Worm (Caenorhabditis elegans): Measurements from ENCODE around the gene B0218.5.
A peak's percentile ranks its signal among the peaks of the same experiment; 100 is the strongest.

The B0218.5 gene

DNA sequence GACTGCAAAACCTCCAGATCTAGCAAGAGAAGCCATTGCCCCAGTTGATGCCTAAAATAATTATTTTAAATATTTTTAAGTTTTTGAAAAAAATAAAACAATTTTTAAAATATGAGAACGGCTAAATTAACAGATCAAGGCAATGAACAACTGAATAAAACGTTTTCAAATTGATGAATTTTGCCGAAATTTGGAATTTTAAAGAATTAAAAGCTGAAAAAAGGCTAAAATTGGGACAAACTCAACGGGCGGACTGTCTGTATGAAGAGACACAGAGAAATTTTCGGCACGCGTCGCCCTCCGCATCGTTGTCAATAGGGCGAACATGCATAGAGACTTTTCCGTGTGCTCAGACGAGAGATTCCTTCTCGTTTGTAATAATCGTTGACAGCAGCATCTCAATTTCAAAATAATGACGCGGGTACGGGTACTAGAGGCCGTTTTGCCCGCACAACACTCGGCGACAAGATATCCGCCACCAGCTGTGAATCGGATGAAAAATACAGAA, 21.0 kb downstream of the B0218.5 start, which contains the start of the genes isp-1 and islo-1 (continued):
- TF ChIP-seq pag-3 (tag; optimal IDR thresholded peaks at IDR 0.05; ENCODE audit: borderline replicate concordance, insufficient read depth) (no peak), unc-130 (tag; optimal IDR thresholded peaks at IDR 0.05) (peak; percentile 33), unc-98 (GFP tag; IDR thresholded peaks at IDR 0.05) (no peak), nhr-237 (tag; optimal IDR thresholded peaks at IDR 0.05) (no peak), hpl-2 (GFP tag; optimal IDR thresholded peaks at IDR 0.05) (no peak), ceh-63 (GFP tag; optimal IDR thresholded peaks at IDR 0.05) (no peak), elt-3 (tag; optimal IDR thresholded peaks at IDR 0.05) (peak in 1 of 6 experiments; percentile 4), tbx-2 (tag; optimal IDR thresholded peaks at IDR 0.05) (peak; percentile 15), xbp-1 (tag; optimal IDR thresholded peaks at IDR 0.05) (peak; percentile 22), dpl-1 (GFP tag; optimal IDR thresholded peaks at IDR 0.05) (peak; percentile 25 to 58 (median 46)), ceh-8 (GFP tag; optimal IDR thresholded peaks at IDR 0.05) (no peak), efl-1 (optimal IDR thresholded peaks at IDR 0.05) (peak; percentile 48 to 71), efl-1 (GFP tag; optimal IDR thresholded peaks at IDR 0.05 in 1 of 2) (peak in 1 of 2 experiments; percentile 61), nhr-28 (tag; optimal IDR thresholded peaks at IDR 0.05) (no peak), sup-37 (GFP tag; optimal IDR thresholded peaks at IDR 0.05) (no peak), zip-4 (GFP tag; optimal IDR thresholded peaks at IDR 0.05) (no peak), ztf-4 (tag; optimal IDR thresholded peaks at IDR 0.05) (no peak), lin-14 (GFP tag; optimal IDR thresholded peaks at IDR 0.05) (peak; percentile 65), unc-86 (tag; optimal IDR thresholded peaks at IDR 0.05) (no peak), nhr-84 (tag; optimal IDR thresholded peaks at IDR 0.05) (no peak), hlh-4 (tag; optimal IDR thresholded peaks at IDR 0.05) (no peak), sox-4 (tag; optimal IDR thresholded peaks at IDR 0.05) (no peak), irx-1 (tag; optimal IDR thresholded peaks at IDR 0.05) (peak; percentile 34), fkh-10 (GFP tag; optimal IDR thresholded peaks at IDR 0.05) (no peak), egl-27 (tag; optimal IDR thresholded peaks at IDR 0.05) (no peak), nhr-90 (tag; optimal IDR thresholded peaks at IDR 0.05; ENCODE audit: poor library complexity) (no peak), hlh-17 (GFP tag; optimal IDR thresholded peaks at IDR 0.05; ENCODE audit: borderline replicate concordance) (no peak), fkh-4 (tag; optimal IDR thresholded peaks at IDR 0.05; ENCODE audit: borderline replicate concordance) (no peak), nhr-77 (tag; optimal IDR thresholded peaks at IDR 0.05) (peak; percentile 63), nhr-85 (tag) (peak; percentile 50), jun-1 (tag; optimal IDR thresholded peaks at IDR 0.05) (no peak), lin-39 (tag; optimal IDR thresholded peaks at IDR 0.05) (no peak), nhr-71 (tag; optimal IDR thresholded peaks at IDR 0.05) (peak; percentile 60), grh-1 (GFP tag; IDR thresholded peaks at IDR 0.05) (no peak), lin-13 (GFP tag; optimal IDR thresholded peaks at IDR 0.05) (peak; percentile 26), swsn-7 (tag; optimal IDR thresholded peaks at IDR 0.05) (peak; percentile 24), unc-30 (tag; optimal IDR thresholded peaks at IDR 0.05) (no peak)

DNA sequence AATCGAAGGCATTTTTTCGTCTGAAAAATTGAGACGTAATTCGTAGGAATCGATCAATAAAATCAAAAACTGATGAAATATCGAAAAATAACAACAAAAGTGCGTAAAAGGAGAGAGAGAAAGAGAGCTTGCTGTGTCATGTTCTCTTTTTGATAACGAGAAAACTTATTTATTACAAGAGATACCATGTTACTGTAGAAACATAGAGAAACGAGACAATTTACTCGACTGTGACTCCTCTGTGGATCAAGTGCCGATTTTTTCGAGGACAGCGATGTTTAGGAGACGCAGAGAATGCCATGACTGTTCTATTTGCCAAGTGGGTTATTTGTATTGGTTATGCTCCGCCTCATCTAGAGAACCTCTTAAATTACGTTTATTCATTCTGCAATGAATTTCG, 23.5 kb downstream of the B0218.5 start, which contains the start of gene sph-1:
Gene sph-1 (minus strand): TSS at position 23 of the 400 bp plus-strand sequence.
- no peak for TF ChIP-seq mef-2 (tag; optimal IDR thresholded peaks at IDR 0.05)
- no peak for TF ChIP-seq ama-1 (optimal IDR thresholded peaks at IDR 0.05)
- peak; percentile 70 for TF ChIP-seq lin-14 (GFP tag; optimal IDR thresholded peaks at IDR 0.05)
- no peak for TF ChIP-seq nhr-19 (GFP tag; conservative IDR thresholded peaks at IDR 0.05)
- peak in 1 of 2 experiments; percentile 9 for TF ChIP-seq efl-1 (optimal IDR thresholded peaks at IDR 0.05)
- TF ChIP-seq efl-1 (GFP tag; optimal IDR thresholded peaks at IDR 0.05 in 1 of 2), result peak in 1 of 2 experiments; percentile 89
- TF ChIP-seq hpl-2 (GFP tag; optimal IDR thresholded peaks at IDR 0.05), result no peak
- peak; percentile 40 for TF ChIP-seq fos-1 (tag; optimal IDR thresholded peaks at IDR 0.05)
- TF ChIP-seq unc-98 (GFP tag; IDR thresholded peaks at IDR 0.05), result no peak
- peak in 1 of 2 experiments; percentile 48 for TF ChIP-seq lin-35 (GFP tag; optimal IDR thresholded peaks at IDR 0.05)
- TF ChIP-seq pqm-1 (tag; optimal IDR thresholded peaks at IDR 0.05), result no peak
- no peak for TF ChIP-seq lir-3 (tag; optimal IDR thresholded peaks at IDR 0.05; ENCODE audit: poor library complexity)
- TF ChIP-seq mdl-1 (tag; optimal IDR thresholded peaks at IDR 0.05), result peak in 1 of 2 experiments; percentile 13
- no peak for TF ChIP-seq Y116A8C.19 (tag; optimal IDR thresholded peaks at IDR 0.05; ENCODE audit: borderline replicate concordance)
- TF ChIP-seq nhr-11 (tag; optimal IDR thresholded peaks at IDR 0.05), result no peak
- no peak for TF ChIP-seq rnt-1 (tag; optimal IDR thresholded peaks at IDR 0.05)
- TF ChIP-seq nhr-71 (tag; optimal IDR thresholded peaks at IDR 0.05), result peak; percentile 36
- no peak for TF ChIP-seq C16A3.4 (tag; optimal IDR thresholded peaks at IDR 0.05)
- no peak for TF ChIP-seq snpc-4 (tag; optimal IDR thresholded peaks at IDR 0.05)
- TF ChIP-seq sup-37 (GFP tag; optimal IDR thresholded peaks at IDR 0.05), result no peak
- no peak for TF ChIP-seq nhr-12 (tag; optimal IDR thresholded peaks at IDR 0.05)
- no peak for TF ChIP-seq dsc-1 (tag; optimal IDR thresholded peaks at IDR 0.05)
- TF ChIP-seq blmp-1 (tag; optimal IDR thresholded peaks at IDR 0.05), result peak; percentile 22
- TF ChIP-seq nhr-77 (tag; optimal IDR thresholded peaks at IDR 0.05), result peak; percentile 46

Data from whole organism, L1 larva.